Worm (Caenorhabditis elegans): Measurements from ENCODE around the gene tbc-12.
A peak's percentile ranks its signal among the peaks of the same experiment; 100 is the strongest.

The tbc-12 gene

ce11 chrX:2526078-2526477 is 6.2 kb downstream of the tbc-12 start:
- TF ChIP-seq irx-1 (tag; optimal IDR thresholded peaks at IDR 0.05): no peak
- no peak for TF ChIP-seq pqm-1 (tag; optimal IDR thresholded peaks at IDR 0.05)
- TF ChIP-seq nhr-19 (GFP tag; conservative IDR thresholded peaks at IDR 0.05): no peak
- no peak for TF ChIP-seq lin-39 (tag; optimal IDR thresholded peaks at IDR 0.05)
- TF ChIP-seq skn-1 (tag; optimal IDR thresholded peaks at IDR 0.05): no peak
- TF ChIP-seq ceh-63 (GFP tag; optimal IDR thresholded peaks at IDR 0.05): no peak
- TF ChIP-seq vab-15 (tag; optimal IDR thresholded peaks at IDR 0.05): no peak

- peak; percentile 19 for TF ChIP-seq lin-14 (GFP tag; optimal IDR thresholded peaks at IDR 0.05)
- peak; percentile 52 for TF ChIP-seq fkh-10 (GFP tag; optimal IDR thresholded peaks at IDR 0.05)
- no peak for TF ChIP-seq rnt-1 (tag; optimal IDR thresholded peaks at IDR 0.05)
Measured at ce11 chrX:2522658-2523057, 9.6 kb downstream of the tbc-12 start.

ce11 chrX:2520461-2520860 is 11.8 kb downstream of the tbc-12 start:
- no peak for TF ChIP-seq mep-1 (tag; optimal IDR thresholded peaks at IDR 0.05)
- TF ChIP-seq nhr-19 (GFP tag; conservative IDR thresholded peaks at IDR 0.05): no peak
- TF ChIP-seq unc-86 (tag; optimal IDR thresholded peaks at IDR 0.05): no peak
- no peak for TF ChIP-seq ztf-11 (tag; optimal IDR thresholded peaks at IDR 0.05)
- TF ChIP-seq zip-4 (GFP tag; optimal IDR thresholded peaks at IDR 0.05): no peak
- no peak for TF ChIP-seq xbp-1 (tag; optimal IDR thresholded peaks at IDR 0.05)
- TF ChIP-seq snu-23 (GFP tag; optimal IDR thresholded peaks at IDR 0.05): no peak
- TF ChIP-seq rnt-1 (tag; optimal IDR thresholded peaks at IDR 0.05): peak; percentile 23

ce11 chrX:2516949-2517696 is 15.1 kb downstream of the tbc-12 start:
- TF ChIP-seq ceh-8 (GFP tag; optimal IDR thresholded peaks at IDR 0.05) (peak; percentile 2), hlh-4 (tag; optimal IDR thresholded peaks at IDR 0.05) (no peak)

- TF ChIP-seq nhr-11 (tag; optimal IDR thresholded peaks at IDR 0.05): no peak
- TF ChIP-seq nhr-71 (tag; optimal IDR thresholded peaks at IDR 0.05): no peak
- TF ChIP-seq sptf-1 (tag; optimal IDR thresholded peaks at IDR 0.05): no peak
- no peak for TF ChIP-seq ets-5 (GFP tag; IDR thresholded peaks at IDR 0.05)
- no peak for TF ChIP-seq nhr-47 (tag; optimal IDR thresholded peaks at IDR 0.05)
- no peak for TF ChIP-seq lin-13 (GFP tag; optimal IDR thresholded peaks at IDR 0.05)
- no peak for TF ChIP-seq lin-14 (GFP tag; optimal IDR thresholded peaks at IDR 0.05)
- no peak for TF ChIP-seq unc-86 (tag; optimal IDR thresholded peaks at IDR 0.05)
- no peak for TF ChIP-seq tbx-2 (tag; optimal IDR thresholded peaks at IDR 0.05)
Measured at ce11 chrX:2515224-2515623, 17.0 kb downstream of the tbc-12 start, which contains the start of gene syg-1. Gene syg-1, minus strand, starts transcription at chrX:2515324.

- TF ChIP-seq unc-62 (GFP tag; optimal IDR thresholded peaks at IDR 0.05) (no peak), efl-1 (optimal IDR thresholded peaks at IDR 0.05) (no peak), efl-1 (GFP tag; optimal IDR thresholded peaks at IDR 0.05 in 1 of 2) (peak in 1 of 2 experiments; percentile 91)
Measured at ce11 chrX:2513667-2514198, 18.5 kb downstream of the tbc-12 start.

- no peak for TF ChIP-seq nhr-28 (tag; optimal IDR thresholded peaks at IDR 0.05)
- no peak for TF ChIP-seq unc-86 (tag; optimal IDR thresholded peaks at IDR 0.05)
- TF ChIP-seq vab-15 (tag; optimal IDR thresholded peaks at IDR 0.05): no peak
- TF ChIP-seq F16B12.6 (tag; optimal IDR thresholded peaks at IDR 0.05): no peak
- TF ChIP-seq fkh-8 (tag; optimal IDR thresholded peaks at IDR 0.05): no peak
- no peak for TF ChIP-seq nhr-85 (tag)
- no peak for TF ChIP-seq sox-4 (tag; optimal IDR thresholded peaks at IDR 0.05)
- no peak for TF ChIP-seq fos-1 (tag; optimal IDR thresholded peaks at IDR 0.05)
- TF ChIP-seq dpl-1 (GFP tag; optimal IDR thresholded peaks at IDR 0.05): no peak
- TF ChIP-seq alr-1 (tag; optimal IDR thresholded peaks at IDR 0.05; ENCODE audit: borderline replicate concordance): no peak
- no peak for TF ChIP-seq ztf-4 (tag; optimal IDR thresholded peaks at IDR 0.05)
Measured at ce11 chrX:2508449-2508848, 23.8 kb downstream of the tbc-12 start, which contains the start of gene K02E10.7. Gene K02E10.7, minus strand, starts transcription at chrX:2508549.
